2 fruit fly cellular contexts compared by ENCODE assay signal in the genomic region with DNA sequence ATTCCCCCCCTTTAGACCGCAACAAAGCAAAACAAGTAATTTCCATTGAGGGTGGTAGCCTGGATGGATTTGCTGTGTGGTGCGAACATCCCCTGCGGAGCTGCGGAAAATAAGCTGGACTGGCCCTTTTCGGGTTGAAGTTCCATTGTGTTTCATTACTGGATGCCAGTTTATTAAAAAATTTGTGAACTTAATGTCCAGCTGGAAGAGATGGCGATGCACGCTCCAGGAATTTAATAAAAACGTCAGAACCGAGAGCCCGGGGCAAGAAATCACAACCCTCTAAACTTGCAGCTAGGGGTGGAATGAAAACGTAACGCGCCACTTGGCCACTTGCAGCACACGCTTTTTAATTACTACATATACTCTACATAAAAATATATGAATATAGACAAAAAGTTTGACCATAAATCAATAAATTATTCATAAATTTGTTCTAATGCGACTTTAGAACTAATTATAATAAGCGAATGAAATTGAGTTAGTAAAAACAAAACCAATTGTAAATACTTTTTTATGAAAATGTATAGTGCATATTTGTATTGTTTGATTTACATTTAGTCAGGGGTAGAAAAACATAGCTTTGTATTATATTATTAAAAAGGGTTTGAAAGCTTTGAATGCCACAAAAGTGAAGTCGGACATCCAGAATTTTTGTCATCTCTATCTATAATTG.
TF ChIP-seq lines count a peak whose summit lies in the region.

No protein-coding gene starts in this region.

- no peak for TF ChIP-seq CTCF in whole organism, embryonic (GFP tag; optimal IDR thresholded peaks at IDR 0.05; lab: Kevin White, UChicago)

TF ChIP-seq in whole organism, embryonic, 481 proteins besides CTCF, POLR2A, EP300 and RAD21 (continues in another document):
- peak; percentile 50 for TF ChIP-seq CG8924 (tag; optimal IDR thresholded peaks at IDR 0.05; lab: Kevin White, UChicago)
- TF ChIP-seq bsh (GFP tag; optimal IDR thresholded peaks at IDR 0.05; lab: Kevin White, UChicago) = peak in 1 of 2 experiments; percentile 58
- TF ChIP-seq CG12391 (tag; optimal IDR thresholded peaks at IDR 0.05; lab: Kevin White, UChicago) = peak; percentile 45
- peak; percentile 1 for TF ChIP-seq CG15269 (tag; optimal IDR thresholded peaks at IDR 0.05; lab: Kevin White, UChicago)
- no peak for TF ChIP-seq wor (GFP tag; IDR thresholded peaks at IDR 0.05; lab: Robert Waterston, UW)
- TF ChIP-seq sd (tag; optimal IDR thresholded peaks at IDR 0.05; lab: Kevin White, UChicago) = peak; percentile 68
- peak; percentile 60 for TF ChIP-seq nerfin-1 (tag; optimal IDR thresholded peaks at IDR 0.05; lab: Kevin White, UChicago)
- no peak for TF ChIP-seq CG12744 (GFP tag; optimal IDR thresholded peaks at IDR 0.05; lab: Kevin White, UChicago)
- TF ChIP-seq Bdp1 (GFP tag; optimal IDR thresholded peaks at IDR 0.05; lab: Kevin White, UChicago) = no peak
- peak; percentile 16 for TF ChIP-seq unpg (GFP tag; optimal IDR thresholded peaks at IDR 0.05; lab: Kevin White, UChicago)
- TF ChIP-seq CG15601 (tag; optimal IDR thresholded peaks at IDR 0.05; lab: Kevin White, UChicago) = peak; percentile 44
- peak; percentile 31 for TF ChIP-seq Ssrp (tag; optimal IDR thresholded peaks at IDR 0.05; lab: Kevin White, UChicago)
- TF ChIP-seq CG2889 (GFP tag; IDR thresholded peaks at IDR 0.05; lab: Robert Waterston, UW) = no peak
- no peak for TF ChIP-seq Tbp (GFP tag; optimal IDR thresholded peaks at IDR 0.05; lab: Kevin White, UChicago)
- peak; percentile 30 for TF ChIP-seq CG13424 (tag; optimal IDR thresholded peaks at IDR 0.05; lab: Kevin White, UChicago)
- TF ChIP-seq CG7556 (GFP tag; optimal IDR thresholded peaks at IDR 0.05; lab: Kevin White, UChicago) = peak; percentile 42
- TF ChIP-seq abd-A (tag; optimal IDR thresholded peaks at IDR 0.05; lab: Kevin White, UChicago) = peak; percentile 64
- TF ChIP-seq CG10462 (GFP tag; optimal IDR thresholded peaks at IDR 0.05; lab: Kevin White, UChicago) = no peak
- 0 out of 2 replicates have a peak, but pooled peaks have one; percentile 17 for TF ChIP-seq CG32532 (GFP tag; IDR thresholded peaks at IDR 0.05; lab: Robert Waterston, UW)
- TF ChIP-seq fd3F (GFP tag; optimal IDR thresholded peaks at IDR 0.05; lab: Kevin White, UChicago) = no peak
- TF ChIP-seq Oli (tag; optimal IDR thresholded peaks at IDR 0.05; lab: Kevin White, UChicago) = peak; percentile 36
- TF ChIP-seq nerfin-2 (GFP tag; IDR thresholded peaks at IDR 0.05; lab: Robert Waterston, UW; ENCODE audit: partially characterized antibody) = no peak
- TF ChIP-seq ATbp (GFP tag; optimal IDR thresholded peaks at IDR 0.05; lab: Kevin White, UChicago) = peak; percentile 13
- peak; percentile 50 for TF ChIP-seq Sox102F (GFP tag; optimal IDR thresholded peaks at IDR 0.05; lab: Kevin White, UChicago)
- peak; percentile 41 for TF ChIP-seq grau (tag; optimal IDR thresholded peaks at IDR 0.05; lab: Kevin White, UChicago)
- peak in 1 of 2 experiments; percentile 29 for TF ChIP-seq Hr51 (GFP tag; optimal IDR thresholded peaks at IDR 0.05; lab: Kevin White, UChicago)
- 0 out of 3 replicates have a peak, but pooled peaks have one; percentile 33 for TF ChIP-seq row (GFP tag; IDR thresholded peaks at IDR 0.05; lab: Robert Waterston, UW)
- TF ChIP-seq CG3847 (GFP tag; IDR thresholded peaks at IDR 0.05; lab: Robert Waterston, UW) = no peak
- TF ChIP-seq gem (tag; optimal IDR thresholded peaks at IDR 0.05; lab: Kevin White, UChicago) = peak; percentile 72
- TF ChIP-seq CG13894 (tag; optimal IDR thresholded peaks at IDR 0.05; lab: Kevin White, UChicago) = no peak
- no peak for TF ChIP-seq sens-2 (GFP tag; IDR thresholded peaks at IDR 0.05; lab: Robert Waterston, UW)
- no peak for TF ChIP-seq esg (GFP tag; conservative IDR thresholded peaks at IDR 0.05; lab: Robert Waterston, UW)
- TF ChIP-seq Hey (tag; optimal IDR thresholded peaks at IDR 0.05; lab: Kevin White, UChicago) = peak; percentile 21
- peak; percentile 3 for TF ChIP-seq run (tag; optimal IDR thresholded peaks at IDR 0.05; lab: Kevin White, UChicago)
- TF ChIP-seq CG17385 (GFP tag; optimal IDR thresholded peaks at IDR 0.05; lab: Kevin White, UChicago) = peak; percentile 12
- peak; percentile 89 for TF ChIP-seq D19A (tag; optimal IDR thresholded peaks at IDR 0.05; lab: Kevin White, UChicago)
- TF ChIP-seq CoRest (tag; optimal IDR thresholded peaks at IDR 0.05; lab: Kevin White, UChicago) = peak; percentile 38
- TF ChIP-seq CG11504 (tag; optimal IDR thresholded peaks at IDR 0.05; lab: Kevin White, UChicago) = peak; percentile 58
- TF ChIP-seq PHDP (tag; optimal IDR thresholded peaks at IDR 0.05; lab: Kevin White, UChicago) = peak; percentile 42
- TF ChIP-seq CG12299 (tag; optimal IDR thresholded peaks at IDR 0.05; lab: Kevin White, UChicago) = no peak
- peak; percentile 18 for TF ChIP-seq nmo (GFP tag; optimal IDR thresholded peaks at IDR 0.05; lab: Kevin White, UChicago)

TF ChIP-seq in whole organism, wandering third instar larva, 38 proteins besides CTCF, POLR2A, EP300 and RAD21:
- TF ChIP-seq Rel (GFP tag; optimal IDR thresholded peaks at IDR 0.05; lab: Kevin White, UChicago) = no peak
- TF ChIP-seq Rel (tag; optimal IDR thresholded peaks at IDR 0.05; lab: Kevin White, UChicago) = no peak
- TF ChIP-seq Dfd (GFP tag; optimal IDR thresholded peaks at IDR 0.05; lab: Kevin White, UChicago) = no peak
- peak; percentile 38 for TF ChIP-seq Sp1 (GFP tag; optimal IDR thresholded peaks at IDR 0.05; lab: Kevin White, UChicago)
- TF ChIP-seq foxo (GFP tag; optimal IDR thresholded peaks at IDR 0.05; lab: Kevin White, UChicago) = peak in 1 of 2 experiments; percentile 22
- no peak for TF ChIP-seq psq (GFP tag; optimal IDR thresholded peaks at IDR 0.05; lab: Kevin White, UChicago)
- no peak for TF ChIP-seq pan (optimal IDR thresholded peaks at IDR 0.05; lab: Kevin White, UChicago)
- no peak for TF ChIP-seq jim (GFP tag; optimal IDR thresholded peaks at IDR 0.05; lab: Kevin White, UChicago)
- TF ChIP-seq dsf (GFP tag; optimal IDR thresholded peaks at IDR 0.05; lab: Kevin White, UChicago; ENCODE audit: borderline replicate concordance) = no peak
TF ChIP-seq in whole organism, wandering third instar larva: peak in this region for 2.
